Worm (Caenorhabditis elegans): ENCODE data around the gene F09E10.1.

DNA sequence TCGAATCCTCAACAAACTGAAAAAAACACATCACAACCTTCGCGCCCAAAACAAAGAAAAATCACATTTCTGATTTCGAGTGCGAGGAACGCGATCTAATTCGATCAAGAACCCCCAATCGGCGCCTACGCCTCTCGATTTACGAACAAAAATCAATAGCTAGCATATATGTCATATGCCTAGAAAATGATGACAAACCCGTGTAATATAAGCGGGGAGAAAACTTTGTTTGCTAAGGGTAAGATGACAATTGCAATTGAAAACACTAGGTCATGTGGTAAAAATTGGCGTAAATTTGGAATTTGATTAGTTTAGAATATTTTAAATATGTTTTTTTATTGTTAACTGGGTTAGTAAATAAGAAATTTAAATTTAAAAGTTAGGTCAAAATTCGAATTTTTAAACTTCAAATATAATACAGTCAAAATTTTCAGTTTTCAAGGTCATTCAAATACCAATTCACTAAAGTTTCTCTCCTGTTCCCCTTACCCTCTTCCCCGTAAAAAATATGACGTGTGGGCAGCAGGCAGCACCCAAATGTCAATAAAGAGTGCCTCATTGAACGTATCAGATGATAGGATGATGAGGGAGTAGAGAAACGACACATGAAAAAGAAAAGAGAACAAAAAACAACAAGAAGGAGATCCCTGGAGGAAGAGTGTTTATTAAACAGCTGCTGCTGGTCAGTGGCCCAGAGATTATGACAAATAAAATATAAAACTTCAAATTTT is 46.1 kb upstream of the F09E10.1 start:
- TF ChIP-seq mdl-1 (tag; optimal IDR thresholded peaks at IDR 0.05) (peak in 1 of 2 experiments; percentile 21), unc-55 (GFP tag; optimal IDR thresholded peaks at IDR 0.05) (no peak)
